Worm (Caenorhabditis elegans) whole organism, early embryonic: ENCODE data around the gene rpb-4.

Source experiments
- B0310.2 ChIP-seq: sonication (generic microtip); optimal IDR thresholded peaks from 2 replicates; lab custom pipeline; 2016; ENCODE audit warnings: mild to moderate bottlenecking, missing genetic modification characterization, missing compliant biosample characterization
- F13C5.2 ChIP-seq: sonication (generic microtip); optimal IDR thresholded peaks from 2 replicates; lab custom pipeline; 2017; ENCODE audit warnings: mild to moderate bottlenecking, missing genetic modification characterization, inconsistent platforms, missing compliant biosample characterization
- aly-1 ChIP-seq: sonication (generic microtip); optimal IDR thresholded peaks from 2 replicates; lab custom pipeline; 2016; ENCODE audit warnings: missing genetic modification characterization, missing compliant biosample characterization
- ama-1 ChIP-seq: fragments of 150-350 bp; optimal IDR thresholded peaks from 2 replicates; lab custom pipeline; 2014
- ceh-13 ChIP-seq: fragments of 200-800 bp; sonication (Bioruptor generic); optimal IDR thresholded peaks from 2 replicates; lab custom pipeline; 2018; ENCODE audit warnings: mild to moderate bottlenecking, missing genetic modification characterization, missing compliant biosample characterization
- ceh-36 ChIP-seq: sonication (generic microtip); optimal IDR thresholded peaks from 2 replicates; lab custom pipeline; 2016; ENCODE audit warnings: missing genetic modification characterization, inconsistent platforms, missing compliant biosample characterization
- ets-7 ChIP-seq: sonication (generic microtip); optimal IDR thresholded peaks from 2 replicates; lab custom pipeline; 2016; ENCODE audit warnings: missing genotype, missing genetic modification characterization, missing compliant biosample characterization
- flt-1 ChIP-seq: fragments of 200-800 bp; sonication (Bioruptor generic); IDR thresholded peaks from 2 replicates; pipeline ENCODE4 v1.3.6; 2022; ENCODE audit warnings: missing genetic modification characterization, missing compliant biosample characterization
- hmbx-1 ChIP-seq: sonication (generic microtip); optimal IDR thresholded peaks from 2 replicates; lab custom pipeline; 2016; ENCODE audit warnings: mild to moderate bottlenecking, missing genetic modification characterization, missing compliant biosample characterization
- hmg-4 ChIP-seq: fragments of 200-800 bp; sonication (Bioruptor generic); optimal IDR thresholded peaks from 2 replicates; lab custom pipeline; 2018; ENCODE audit warnings: mild to moderate bottlenecking, missing genetic modification characterization, missing compliant biosample characterization
- hnd-1 ChIP-seq: sonication (generic microtip); optimal IDR thresholded peaks from 2 replicates; lab custom pipeline; 2016; ENCODE audit warnings: missing genetic modification characterization, missing compliant biosample characterization
- pes-1 ChIP-seq: fragments of 200-800 bp; sonication (Bioruptor generic); IDR thresholded peaks from 2 replicates; pipeline ENCODE4 v1.3.6; 2022; ENCODE audit warnings: missing genetic modification reagents, missing genetic modification characterization, missing compliant biosample characterization
- scrt-1 ChIP-seq: fragments of 200-800 bp; sonication (Bioruptor generic); IDR thresholded peaks from 2 replicates; pipeline ENCODE4 v1.3.6; 2022; ENCODE audit warnings: missing genetic modification characterization, missing compliant biosample characterization
- sea-1 ChIP-seq: fragments of 200-800 bp; sonication (Bioruptor generic); conservative IDR thresholded peaks from 2 replicates; pipeline ENCODE4 v1.3.6; 2022; ENCODE audit warnings: missing genetic modification characterization, missing compliant biosample characterization
- tbx-11 ChIP-seq: fragments of 200-800 bp; sonication (Bioruptor generic); IDR thresholded peaks from 2 replicates; pipeline ENCODE4 v1.3.6; 2022; ENCODE audit warnings: missing genetic modification characterization, missing compliant biosample characterization
- tbx-37 ChIP-seq: fragments of 200-800 bp; sonication (Bioruptor generic); conservative IDR thresholded peaks from 2 replicates; pipeline ENCODE4 v1.3.6; 2022; ENCODE audit warnings: missing genetic modification reagents, missing genetic modification characterization, missing compliant biosample characterization
- tra-4 ChIP-seq: sonication (generic microtip); optimal IDR thresholded peaks from 2 replicates; lab custom pipeline; 2017; ENCODE audit warnings: missing genetic modification characterization, missing compliant biosample characterization

Gene rpb-4

ce11 chrII:7338995-7339394 lies 35.3 kb upstream of the rpb-4 start, which contains the start of gene nhr-21:
Gene nhr-21, plus strand, starts transcription at chrII:7339229.
- TF ChIP-seq F13C5.2 (tag; lab: Kevin White, UChicago): no peak
- no peak for TF ChIP-seq sea-1 (GFP tag; lab: Robert Waterston, UW)
- TF ChIP-seq tbx-11 (GFP tag; lab: Robert Waterston, UW): no peak
- TF ChIP-seq ceh-13 (GFP tag; lab: Kevin White, UChicago): no peak
- no peak for TF ChIP-seq scrt-1
- no peak for TF ChIP-seq B0310.2
- TF ChIP-seq tra-4: no peak
- no peak for TF ChIP-seq hnd-1 (tag; lab: Kevin White, UChicago)
- TF ChIP-seq aly-1 (tag; lab: Kevin White, UChicago): no peak
- TF ChIP-seq ets-7 (tag; lab: Kevin White, UChicago): no peak
- no peak for TF ChIP-seq hmbx-1 (tag; lab: Kevin White, UChicago)
- TF ChIP-seq hmg-4 (GFP tag; lab: Kevin White, UChicago): no peak
- no peak for TF ChIP-seq ama-1 (lab: Kevin White, UChicago)
- TF ChIP-seq pes-1 (GFP tag; lab: Robert Waterston, UW): no peak
- TF ChIP-seq tbx-37 (GFP tag; lab: Robert Waterston, UW): no peak
- no peak for TF ChIP-seq flt-1 (GFP tag; lab: Robert Waterston, UW)
- no peak for TF ChIP-seq ceh-36 (tag; lab: Kevin White, UChicago)

ce11 chrII:7340703-7341102 lies 33.6 kb upstream of the rpb-4 start:
- no peak for TF ChIP-seq F13C5.2 (tag; lab: Kevin White, UChicago)
- TF ChIP-seq ceh-13 (GFP tag; lab: Kevin White, UChicago): no peak
- no peak for TF ChIP-seq sea-1 (GFP tag; lab: Robert Waterston, UW)
- no peak for TF ChIP-seq hmg-4 (GFP tag; lab: Kevin White, UChicago)
- TF ChIP-seq B0310.2: no peak
- no peak for TF ChIP-seq ama-1 (lab: Kevin White, UChicago)

- TF ChIP-seq tra-4 (no peak), sea-1 (GFP tag; lab: Robert Waterston, UW) (no peak), hnd-1 (tag; lab: Kevin White, UChicago) (no peak), aly-1 (tag; lab: Kevin White, UChicago) (no peak), tbx-37 (GFP tag; lab: Robert Waterston, UW) (no peak), ama-1 (lab: Kevin White, UChicago) (no peak), scrt-1 (no peak), flt-1 (GFP tag; lab: Robert Waterston, UW) (no peak), F13C5.2 (tag; lab: Kevin White, UChicago) (no peak), tbx-11 (GFP tag; lab: Robert Waterston, UW) (no peak), ceh-36 (tag; lab: Kevin White, UChicago) (no peak), ceh-13 (GFP tag; lab: Kevin White, UChicago) (no peak), hmg-4 (GFP tag; lab: Kevin White, UChicago) (no peak), pes-1 (GFP tag; lab: Robert Waterston, UW) (no peak), hmbx-1 (tag; lab: Kevin White, UChicago) (no peak), ets-7 (tag; lab: Kevin White, UChicago) (no peak), B0310.2 (no peak)
These were observed 32.6 kb upstream of the rpb-4 start for ce11 chrII:7341572-7342303.

ce11 chrII:7342884-7343283 lies 31.4 kb upstream of the rpb-4 start:
- no peak for TF ChIP-seq hnd-1 (tag; lab: Kevin White, UChicago)
- no peak for TF ChIP-seq scrt-1
- no peak for TF ChIP-seq ama-1 (lab: Kevin White, UChicago)
- TF ChIP-seq tbx-11 (GFP tag; lab: Robert Waterston, UW): no peak
- no peak for TF ChIP-seq hmbx-1 (tag; lab: Kevin White, UChicago)
- no peak for TF ChIP-seq F13C5.2 (tag; lab: Kevin White, UChicago)
- TF ChIP-seq flt-1 (GFP tag; lab: Robert Waterston, UW): no peak
- no peak for TF ChIP-seq tra-4
- no peak for TF ChIP-seq ceh-36 (tag; lab: Kevin White, UChicago)
- TF ChIP-seq ceh-13 (GFP tag; lab: Kevin White, UChicago): no peak
- TF ChIP-seq pes-1 (GFP tag; lab: Robert Waterston, UW): no peak
- TF ChIP-seq aly-1 (tag; lab: Kevin White, UChicago): no peak
- TF ChIP-seq hmg-4 (GFP tag; lab: Kevin White, UChicago): no peak
- TF ChIP-seq ets-7 (tag; lab: Kevin White, UChicago): no peak
- no peak for TF ChIP-seq sea-1 (GFP tag; lab: Robert Waterston, UW)

ce11 chrII:7343668-7344067 lies 30.6 kb upstream of the rpb-4 start:
- no peak for TF ChIP-seq pes-1 (GFP tag; lab: Robert Waterston, UW)
- TF ChIP-seq tbx-37 (GFP tag; lab: Robert Waterston, UW): no peak
- TF ChIP-seq F13C5.2 (tag; lab: Kevin White, UChicago): no peak

ce11 chrII:7345858-7346257 lies 28.4 kb upstream of the rpb-4 start:
- TF ChIP-seq sea-1 (GFP tag; lab: Robert Waterston, UW) (no peak), B0310.2 (no peak), tbx-11 (GFP tag; lab: Robert Waterston, UW) (no peak), hmg-4 (GFP tag; lab: Kevin White, UChicago) (no peak)

ce11 chrII:7348063-7348462 lies 26.2 kb upstream of the rpb-4 start:
- TF ChIP-seq hmbx-1 (tag; lab: Kevin White, UChicago) (no peak), pes-1 (GFP tag; lab: Robert Waterston, UW) (no peak), ceh-13 (GFP tag; lab: Kevin White, UChicago) (no peak)
